Worm (Caenorhabditis elegans) whole organism, L1 larva: Measurements from ENCODE around the gene cutl-19.

Experiments used
- isw-1 ChIP-seq: fragments of 200-800 bp; sonication (Bioruptor generic); IDR thresholded peaks from 2 replicates; pipeline ENCODE4 v1.3.6; 2022; ENCODE audit warnings: missing genetic modification characterization, missing compliant biosample characterization
- mep-1 ChIP-seq: fragments of 150-350 bp; optimal IDR thresholded peaks from 2 replicates; lab custom pipeline; 2014; ENCODE audit warnings: missing biosample characterization, missing genetic modification characterization
- pqm-1 ChIP-seq: sonication (generic microtip); optimal IDR thresholded peaks from 3 replicates; lab custom pipeline; 2017; ENCODE audit warnings: missing biosample characterization, missing genetic modification characterization
- snpc-4 ChIP-seq: fragments of 150-350 bp; optimal IDR thresholded peaks from 2 replicates; lab custom pipeline; 2014; ENCODE audit warnings: missing biosample characterization, missing genetic modification characterization
- sox-4 ChIP-seq: sonication (generic microtip); optimal IDR thresholded peaks from 2 replicates; lab custom pipeline; 2016; ENCODE audit warnings: missing genetic modification characterization, missing compliant biosample characterization
- unc-130 ChIP-seq: fragments of 150-350 bp; optimal IDR thresholded peaks from 2 replicates; lab custom pipeline; 2017; ENCODE audit warnings: missing biosample characterization, missing genetic modification characterization, inconsistent platforms
- unc-62 ChIP-seq: fragments of 150-350 bp; optimal IDR thresholded peaks from 2 replicates; lab custom pipeline; 2014; ENCODE audit warnings: missing biosample characterization, missing genetic modification reagents, missing genetic modification characterization

- TF ChIP-seq unc-62 (GFP tag; lab: Kevin White, UChicago) (no peak), snpc-4 (no peak), pqm-1 (tag; lab: Kevin White, UChicago) (no peak), isw-1 (GFP tag; lab: Robert Waterston, UW) (no peak), unc-130 (tag; lab: Kevin White, UChicago) (no peak), sox-4 (tag; lab: Kevin White, UChicago) (no peak), mep-1 (tag; lab: Kevin White, UChicago) (no peak)
These were observed 10.5 kb downstream of the cutl-19 start, which contains the start of gene morc-1 for ce11 chrIII:5206861-5207414.
